Fruit fly (Drosophila melanogaster): ENCODE data around the gene CG3021.

DNA sequence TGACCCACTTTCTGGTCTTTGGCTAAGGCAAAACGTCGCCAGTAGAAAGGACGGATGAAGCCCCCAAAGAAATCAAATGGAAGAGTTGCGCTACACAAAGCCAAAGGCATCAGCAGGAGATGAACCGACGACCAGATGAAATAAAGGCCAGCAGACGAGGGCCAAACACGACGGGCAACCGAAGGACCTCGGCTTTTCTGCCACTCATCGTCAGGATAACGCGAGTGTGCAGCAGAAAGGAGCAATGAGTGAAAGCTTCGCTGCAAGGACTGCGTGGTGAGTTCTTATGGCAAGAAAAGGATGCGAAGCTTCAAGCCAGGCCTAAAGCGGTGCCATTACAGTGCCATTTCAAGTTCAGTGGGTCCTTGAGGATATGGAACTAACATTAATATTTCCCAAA lies 40.7 kb upstream of the CG3021 start:
- TF ChIP-seq CG10631 (GFP tag; optimal IDR thresholded peaks at IDR 0.05): no peak
- TF ChIP-seq esn (GFP tag; optimal IDR thresholded peaks at IDR 0.05): no peak
- TF ChIP-seq CG7368 (GFP tag; optimal IDR thresholded peaks at IDR 0.05): no peak
- no peak for TF ChIP-seq CG11294 (GFP tag; IDR thresholded peaks at IDR 0.05)
- TF ChIP-seq CG32006 (GFP tag; optimal IDR thresholded peaks at IDR 0.05): no peak
- no peak for TF ChIP-seq Gug (GFP tag; IDR thresholded peaks at IDR 0.05)
- TF ChIP-seq Hr39 (GFP tag; optimal IDR thresholded peaks at IDR 0.05): no peak
- TF ChIP-seq Blimp-1 (GFP tag; optimal IDR thresholded peaks at IDR 0.05): no peak
- no peak for TF ChIP-seq cyc (GFP tag; optimal IDR thresholded peaks at IDR 0.05)
- TF ChIP-seq Hr4 (GFP tag; optimal IDR thresholded peaks at IDR 0.05): no peak
- TF ChIP-seq lz (GFP tag; optimal IDR thresholded peaks at IDR 0.05): no peak
